Worm (Caenorhabditis elegans): ENCODE data around the gene Y51H7C.3.
"Not testable (repeated sequence)": the region's sequence is repeated elsewhere in the genome, so short reads cannot be mapped to it uniquely, and the experiment has no call there.

ce11 chrII:1457784-1458183 is 19.5 kb downstream of the Y51H7C.3 start:
- not testable (repeated sequence) for TF ChIP-seq nhr-77 (tag; optimal IDR thresholded peaks at IDR 0.05); pqm-1 (tag; optimal IDR thresholded peaks at IDR 0.05); daf-8 (GFP tag; IDR thresholded peaks at IDR 0.05); unc-39 (tag; optimal IDR thresholded peaks at IDR 0.05); jun-1 (tag; optimal IDR thresholded peaks at IDR 0.05); nhr-11 (tag; optimal IDR thresholded peaks at IDR 0.05); ama-1 (optimal IDR thresholded peaks at IDR 0.05); lir-3 (tag; optimal IDR thresholded peaks at IDR 0.05); hlh-30 (tag; optimal IDR thresholded peaks at IDR 0.05; ENCODE audit: insufficient read depth); R02D3.7 (tag; optimal IDR thresholded peaks at IDR 0.05); mxl-2 (GFP tag; conservative IDR thresholded peaks at IDR 0.05)
